Worm (Caenorhabditis elegans) whole organism, dauer: ENCODE results near the gene gbf-1.

Source experiments
- unc-62 ChIP-seq: sonication (generic microtip); optimal IDR thresholded peaks from 2 replicates; lab custom pipeline; 2017; ENCODE audit warnings: missing biosample characterization, missing genetic modification reagents, missing genetic modification characterization

Gene gbf-1

DNA sequence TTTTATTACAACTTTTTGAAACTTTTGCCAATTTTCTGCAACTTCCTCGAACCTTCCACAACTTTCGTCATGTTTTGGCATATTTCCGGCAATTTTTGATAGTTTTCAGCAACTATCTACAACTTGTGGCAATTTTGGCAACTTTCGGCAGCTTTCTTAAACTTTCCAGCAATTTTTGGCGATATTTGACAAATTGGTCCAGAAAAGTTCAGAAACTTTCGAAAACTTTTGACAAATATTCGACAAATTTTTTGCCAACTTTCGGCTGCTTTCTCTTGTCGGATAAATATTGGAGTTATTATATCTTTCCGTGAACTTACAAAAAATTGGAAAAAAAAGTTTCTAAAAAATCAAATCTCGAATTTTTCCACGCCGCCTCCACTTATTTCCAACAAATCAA is 43.2 kb downstream of the gbf-1 start, which contains the start of gene Y41C4A.18:
Gene Y41C4A.18 (plus strand): TSS at position 301 of the 400 bp plus-strand sequence.
- no peak for TF ChIP-seq unc-62 (GFP tag; lab: Kevin White, UChicago)

- no peak for TF ChIP-seq unc-62 (GFP tag; lab: Kevin White, UChicago)
These were observed 46.5 kb downstream of the gbf-1 start for ce11 chrIII:11727010-11727409.

DNA sequence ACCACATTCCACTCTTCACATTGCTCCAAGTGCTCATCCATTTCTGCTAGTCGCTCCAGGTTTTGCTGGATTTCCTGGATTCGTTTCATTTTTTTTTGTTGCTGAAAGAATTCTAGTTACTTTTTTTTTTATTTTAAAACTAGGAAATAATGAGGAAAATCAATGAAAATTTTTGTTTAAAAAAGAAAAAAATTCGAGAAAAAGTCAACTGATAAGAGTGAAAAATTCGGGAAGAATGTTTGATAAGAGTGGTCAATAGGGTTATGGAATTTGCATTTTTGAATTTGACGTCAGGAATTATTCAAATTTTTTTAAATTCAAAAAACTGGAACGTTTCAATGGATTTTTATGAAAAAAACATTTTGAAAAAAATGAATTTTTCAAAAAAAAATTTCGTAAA is 46.9 kb downstream of the gbf-1 start, which contains the start of gene Y41C4A.12:
Gene Y41C4A.12 (minus strand): TSS at position 101 of the 400 bp plus-strand sequence.
- no peak for TF ChIP-seq unc-62 (GFP tag; lab: Kevin White, UChicago)

DNA sequence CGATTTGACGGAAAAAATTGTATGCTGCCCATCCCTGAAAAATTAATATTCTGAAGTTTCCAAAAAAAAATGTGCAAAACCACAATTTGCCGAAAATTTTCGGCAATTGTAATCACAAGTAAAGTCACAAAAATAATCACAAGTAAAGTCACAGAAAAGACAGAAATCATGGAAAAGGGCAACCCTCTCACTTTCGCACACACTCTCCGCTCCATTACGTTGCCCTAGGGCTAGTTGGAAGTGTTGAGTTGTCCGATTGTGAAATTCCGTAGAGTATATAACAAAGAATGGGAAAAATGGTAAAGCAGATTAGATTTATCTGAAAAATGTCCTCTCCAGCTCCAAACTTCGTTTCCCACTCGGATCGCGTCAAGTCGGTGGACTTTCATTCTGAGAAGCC is 52.1 kb downstream of the gbf-1 start, which contains the start of gene Y41C4A.32:
Gene Y41C4A.32 (plus strand): TSS at position 302 of the 400 bp plus-strand sequence.
- TF ChIP-seq unc-62 (GFP tag; lab: Kevin White, UChicago), result no peak

DNA sequence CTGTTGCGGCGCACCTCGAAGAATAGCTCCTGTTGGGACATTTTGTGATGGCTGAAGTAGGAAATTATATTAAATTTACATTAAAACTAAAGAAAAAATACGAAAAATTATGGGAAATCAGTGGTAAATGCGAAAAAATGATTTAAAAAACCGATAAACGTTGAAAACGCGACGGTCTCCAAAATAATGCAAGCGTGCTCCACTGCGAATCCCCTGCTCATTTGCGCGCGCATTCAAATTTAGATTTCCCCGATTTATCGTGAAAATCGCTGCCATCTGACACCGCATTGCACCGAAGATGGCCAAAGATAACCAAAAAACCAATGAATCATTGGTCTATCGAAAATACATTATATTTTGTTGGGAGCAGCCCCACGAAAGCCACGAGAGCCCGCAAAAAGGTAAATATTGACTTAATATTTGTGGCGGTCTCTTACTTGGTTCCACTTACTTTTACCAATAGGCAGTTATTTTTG is 54.0 kb downstream of the gbf-1 start, which contains the start of the genes elb-1 and Y41C4A.11:
Gene elb-1 (minus strand): TSS at position 51 of the 476 bp plus-strand sequence.
Gene Y41C4A.11 (plus strand): TSS at position 461 of the 476 bp plus-strand sequence.
- TF ChIP-seq unc-62 (GFP tag; lab: Kevin White, UChicago), result no peak

DNA sequence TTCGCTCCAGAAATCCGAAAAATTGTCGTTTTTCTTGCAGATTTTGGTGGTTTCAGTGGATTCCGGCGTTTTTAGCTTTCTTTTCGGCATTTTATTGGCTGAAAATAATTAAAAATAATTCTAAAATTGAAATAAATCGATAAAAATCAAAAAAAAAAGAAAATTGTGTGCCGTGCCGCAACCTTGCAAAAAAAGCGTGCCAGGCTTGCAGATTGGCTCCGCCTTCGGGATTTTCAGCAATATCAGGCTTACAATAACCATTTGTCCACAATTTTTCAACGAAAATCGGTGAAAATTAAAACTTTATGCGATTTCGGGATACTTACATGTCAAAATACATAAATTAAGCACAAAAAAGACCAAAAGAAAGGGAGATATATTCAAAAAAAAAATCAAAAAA is 54.9 kb downstream of the gbf-1 start, which contains the start of gene Y41C4A.9:
Gene Y41C4A.9 (minus strand): TSS at position 98 of the 400 bp plus-strand sequence.
- no peak for TF ChIP-seq unc-62 (GFP tag; lab: Kevin White, UChicago)

DNA sequence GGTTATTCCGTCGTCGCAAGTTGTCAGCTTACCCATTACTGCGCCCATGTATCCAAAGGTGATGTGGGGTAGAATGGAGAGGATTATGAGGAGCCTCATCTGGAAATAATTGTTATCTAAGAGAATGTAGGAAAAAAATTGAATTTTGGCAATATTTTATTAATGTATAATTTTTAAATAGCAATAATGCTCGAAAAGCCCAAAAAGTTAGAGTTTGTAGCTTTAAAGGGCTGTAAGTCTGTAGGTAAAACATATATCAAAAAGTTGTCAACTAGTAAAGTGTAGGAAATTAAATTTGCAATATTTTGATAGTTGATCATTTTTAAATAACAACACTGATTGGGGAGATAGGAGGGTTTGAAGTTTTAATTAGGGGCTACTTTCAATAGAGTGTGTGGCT is 64.8 kb downstream of the gbf-1 start, which contains the start of gene Y41C4A.8:
Gene Y41C4A.8 (minus strand): TSS at position 101 of the 400 bp plus-strand sequence.
- no peak for TF ChIP-seq unc-62 (GFP tag; lab: Kevin White, UChicago)

- TF ChIP-seq unc-62 (GFP tag; lab: Kevin White, UChicago), result no peak
These were observed 66.8 kb downstream of the gbf-1 start, which contains the start of gene col-96 for ce11 chrIII:11706665-11707064. Gene col-96, minus strand, starts transcription at chrIII:11706765.

- no peak for TF ChIP-seq unc-62 (GFP tag; lab: Kevin White, UChicago)
These were observed 67.6 kb downstream of the gbf-1 start for ce11 chrIII:11705930-11706329.

- TF ChIP-seq unc-62 (GFP tag; lab: Kevin White, UChicago), result no peak
These were observed 69.0 kb downstream of the gbf-1 start for ce11 chrIII:11704377-11704978.

DNA sequence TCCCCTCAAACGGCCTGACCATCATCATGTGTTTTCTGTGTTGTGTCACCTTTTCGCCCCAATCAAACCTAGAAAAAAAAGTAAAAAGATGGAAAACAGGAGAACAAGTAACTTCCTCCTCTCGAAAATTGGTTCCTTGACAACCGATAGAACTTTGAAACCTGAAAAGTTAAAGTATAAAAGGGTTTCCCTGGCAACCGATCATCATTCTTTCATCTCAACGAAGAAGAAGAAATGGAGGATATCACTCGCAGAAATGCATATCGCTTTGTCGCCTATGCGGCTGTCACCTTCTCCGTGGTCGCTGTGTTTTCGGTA is 69.7 kb downstream of the gbf-1 start, which contains the start of gene col-95:
Gene col-95 (plus strand): TSS at position 219 of the 318 bp plus-strand sequence.
- no peak for TF ChIP-seq unc-62 (GFP tag; lab: Kevin White, UChicago)

DNA sequence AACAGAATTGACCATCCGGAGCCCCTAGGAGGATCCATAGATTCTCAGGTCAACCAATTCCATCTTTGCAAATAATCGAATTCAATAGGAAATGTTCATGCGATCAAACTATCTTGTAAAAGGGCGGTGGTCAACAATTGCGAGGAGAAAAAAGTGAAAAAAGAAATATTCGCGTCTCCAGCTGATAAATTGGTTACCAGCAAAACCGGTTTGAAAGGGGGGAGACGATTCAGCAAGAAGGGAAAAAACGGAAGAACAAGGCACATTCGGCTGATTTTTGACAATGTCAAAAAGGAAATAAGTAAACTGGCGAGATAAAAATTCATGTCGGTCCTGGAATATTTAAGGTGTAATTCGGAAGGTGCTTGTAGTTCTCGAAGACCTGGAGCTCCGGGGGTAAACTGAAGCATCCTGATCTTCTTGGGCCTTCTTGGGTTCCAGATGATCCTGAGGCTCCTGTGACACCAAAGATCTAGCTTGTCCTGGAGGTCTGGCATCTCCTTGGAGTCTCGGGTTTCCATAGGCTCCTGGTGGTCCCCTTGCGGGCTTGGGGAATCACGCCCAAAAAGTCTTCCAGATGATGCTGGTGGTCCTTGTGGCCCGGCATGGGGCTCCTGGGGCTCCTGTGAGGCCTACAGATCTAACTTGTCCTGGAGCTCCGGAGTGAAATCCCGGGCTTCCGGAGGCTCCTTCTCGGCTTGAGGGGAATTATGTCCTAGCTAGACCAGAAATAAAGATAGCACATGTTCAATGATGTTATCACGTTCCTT is 70.3 kb downstream of the gbf-1 start:
- TF ChIP-seq unc-62 (GFP tag; lab: Kevin White, UChicago), result no peak

ce11 chrIII:11701863-11702262 is 71.6 kb downstream of the gbf-1 start:
- no peak for TF ChIP-seq unc-62 (GFP tag; lab: Kevin White, UChicago)
